Fruit fly (Drosophila melanogaster): ENCODE results near the gene rec.
A peak's percentile ranks its signal among the peaks of the same experiment; 100 is the strongest.

The rec gene

dm6 chr3R:15816276-15816675 lies 16.2 kb downstream of the rec start:
- TF ChIP-seq CTCF (optimal IDR thresholded peaks at IDR 0.05): no peak
- TF ChIP-seq CG8478 (optimal IDR thresholded peaks at IDR 0.05): no peak

- TF ChIP-seq CG8478 (optimal IDR thresholded peaks at IDR 0.05) (no peak), CTCF (optimal IDR thresholded peaks at IDR 0.05) (no peak)
Measured at dm6 chr3R:15814150-15814549, 18.3 kb downstream of the rec start.

- TF ChIP-seq CTCF (optimal IDR thresholded peaks at IDR 0.05) (no peak), CG8478 (optimal IDR thresholded peaks at IDR 0.05) (no peak)
Measured at dm6 chr3R:15810369-15810768, 22.1 kb downstream of the rec start.

dm6 chr3R:15807877-15808381 lies 24.5 kb downstream of the rec start:
- no peak for TF ChIP-seq CTCF (optimal IDR thresholded peaks at IDR 0.05)

- TF ChIP-seq CG8478 (optimal IDR thresholded peaks at IDR 0.05) (no peak), CTCF (optimal IDR thresholded peaks at IDR 0.05) (no peak)
Measured at dm6 chr3R:15807306-15807705, 25.1 kb downstream of the rec start.

- TF ChIP-seq CTCF (optimal IDR thresholded peaks at IDR 0.05) (no peak), CG8478 (optimal IDR thresholded peaks at IDR 0.05) (no peak)
Measured at dm6 chr3R:15806341-15806740, 26.1 kb downstream of the rec start.

dm6 chr3R:15804678-15805077 lies 27.8 kb downstream of the rec start:
- TF ChIP-seq CTCF (optimal IDR thresholded peaks at IDR 0.05) (no peak), CG8478 (optimal IDR thresholded peaks at IDR 0.05) (no peak)

- TF ChIP-seq CG8478 (optimal IDR thresholded peaks at IDR 0.05) (no peak), CTCF (optimal IDR thresholded peaks at IDR 0.05) (peak in 1 of 2 experiments; percentile 58)
Measured at dm6 chr3R:15803502-15804461, 28.6 kb downstream of the rec start, which contains the start of gene alpha-Man-IIb. Gene alpha-Man-IIb, plus strand, starts transcription at chr3R:15804248.

- no peak for TF ChIP-seq CG8478 (optimal IDR thresholded peaks at IDR 0.05)
- TF ChIP-seq CTCF (optimal IDR thresholded peaks at IDR 0.05): no peak
Measured at dm6 chr3R:15802006-15802405, 30.4 kb downstream of the rec start, which contains the start of gene CG9593. Gene CG9593, plus strand, starts transcription at chr3R:15802275.

- TF ChIP-seq CG8478 (optimal IDR thresholded peaks at IDR 0.05) (no peak), CTCF (optimal IDR thresholded peaks at IDR 0.05) (no peak)
Measured at dm6 chr3R:15794258-15794727, 38.1 kb downstream of the rec start.

dm6 chr3R:15793372-15793802 lies 39.0 kb downstream of the rec start, which contains the start of gene nsl1:
Gene nsl1, plus strand, starts transcription at chr3R:15793782.
- TF ChIP-seq CTCF (optimal IDR thresholded peaks at IDR 0.05): peak; percentile 20 to 32
- no peak for TF ChIP-seq CG8478 (optimal IDR thresholded peaks at IDR 0.05)

dm6 chr3R:15792427-15792826 lies 40.0 kb downstream of the rec start, which contains the start of gene Acyp2:
Gene Acyp2, plus strand, starts transcription at chr3R:15792688.
- TF ChIP-seq CG8478 (optimal IDR thresholded peaks at IDR 0.05) (no peak), CTCF (optimal IDR thresholded peaks at IDR 0.05) (peak in 1 of 2 experiments; percentile 44)

dm6 chr3R:15788221-15788620 lies 44.2 kb downstream of the rec start, which contains the start of gene Uros2:
Gene Uros2, plus strand, starts transcription at chr3R:15788521.
- TF ChIP-seq CG8478 (optimal IDR thresholded peaks at IDR 0.05): no peak
- no peak for TF ChIP-seq CTCF (optimal IDR thresholded peaks at IDR 0.05)

dm6 chr3R:15786538-15786937 lies 45.9 kb downstream of the rec start, which contains the start of gene CG9590:
Gene CG9590, plus strand, starts transcription at chr3R:15786703.
- TF ChIP-seq CTCF (optimal IDR thresholded peaks at IDR 0.05) (no peak), CG8478 (optimal IDR thresholded peaks at IDR 0.05) (no peak)

dm6 chr3R:15784298-15784697 lies 48.1 kb downstream of the rec start:
- TF ChIP-seq CG8478 (optimal IDR thresholded peaks at IDR 0.05): no peak
- TF ChIP-seq CTCF (optimal IDR thresholded peaks at IDR 0.05): no peak

dm6 chr3R:15779505-15779904 lies 52.9 kb downstream of the rec start, which contains the start of gene CG5614:
Gene CG5614, plus strand, starts transcription at chr3R:15779805.
- TF ChIP-seq CG8478 (optimal IDR thresholded peaks at IDR 0.05): no peak
- TF ChIP-seq CTCF (optimal IDR thresholded peaks at IDR 0.05): no peak

Measured in S2 (cell line).